Fruit fly (Drosophila melanogaster) whole organism, pupa: ENCODE data around the gene CG46458.

Source experiments
- CG10348 ChIP-seq: fragments of 200-800 bp; sonication (Bioruptor generic); IDR thresholded peaks from 2 replicates; pipeline ENCODE4 v1.3.6; 2022; ENCODE audit warnings: missing biosample characterization, missing genetic modification characterization
- CG12605 ChIP-seq: fragments of 200-800 bp; sonication (Bioruptor generic); IDR thresholded peaks from 2 replicates; pipeline ENCODE4 v1.3.6; 2022; ENCODE audit warnings: missing biosample characterization, missing genetic modification characterization
- CG15710 ChIP-seq: fragments of 200-800 bp; sonication (Bioruptor generic); optimal IDR thresholded peaks from 2 replicates; lab custom pipeline; 2018; ENCODE audit warnings: missing biosample characterization, mild to moderate bottlenecking, missing genetic modification characterization, moderate library complexity
- CG34367 ChIP-seq: fragments of 200-800 bp; sonication (Bioruptor generic); optimal IDR thresholded peaks from 2 replicates; lab custom pipeline; 2018; ENCODE audit warnings: missing biosample characterization, mild to moderate bottlenecking, missing genetic modification characterization
- CG8301 ChIP-seq: fragments of 200-800 bp; sonication (Bioruptor generic); optimal IDR thresholded peaks from 2 replicates; lab custom pipeline; 2018; ENCODE audit warnings: missing biosample characterization, mild to moderate bottlenecking, missing genetic modification characterization
- CG9948 ChIP-seq: fragments of 200-800 bp; sonication (Bioruptor generic); optimal IDR thresholded peaks from 2 replicates; lab custom pipeline; 2018; ENCODE audit warnings: missing biosample characterization, mild to moderate bottlenecking, missing genetic modification characterization, moderate library complexity
- D1 ChIP-seq: fragments of 200-800 bp; sonication (Bioruptor generic); optimal IDR thresholded peaks from 2 replicates; lab custom pipeline; 2018; ENCODE audit warnings: missing biosample characterization, mild to moderate bottlenecking, missing genetic modification characterization, moderate library complexity
- Snoo ChIP-seq: fragments of 200-800 bp; sonication (Bioruptor generic); optimal IDR thresholded peaks from 3 replicates; lab custom pipeline; 2017; ENCODE audit warnings: missing biosample characterization, mild to moderate bottlenecking, missing genetic modification characterization, inconsistent platforms
- gl ChIP-seq: fragments of 200-800 bp; sonication (Bioruptor generic); optimal IDR thresholded peaks from 2 replicates; lab custom pipeline; 2018; ENCODE audit warnings: missing biosample characterization, mild to moderate bottlenecking, missing genetic modification characterization

DNA sequence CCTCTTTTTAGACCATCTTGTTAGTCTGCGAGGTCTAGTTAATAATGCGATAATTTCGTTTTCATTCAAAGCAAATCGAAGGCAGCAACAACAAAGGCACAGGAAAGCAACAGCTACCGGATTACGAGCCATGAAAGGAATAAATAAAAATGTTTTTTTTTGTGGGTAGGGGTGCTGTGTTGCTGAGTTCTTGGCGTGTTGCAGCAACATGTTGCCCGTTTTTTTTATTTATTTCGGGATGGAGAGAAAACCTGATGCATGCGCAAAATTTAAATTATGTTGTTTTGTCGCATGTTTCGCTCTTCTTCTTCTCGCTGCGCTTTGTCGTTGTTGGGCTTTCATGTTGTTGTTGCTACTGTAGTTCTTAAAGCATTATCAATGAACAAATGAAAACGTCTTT lies 11.8 kb upstream of the CG46458 start:
- TF ChIP-seq Snoo (no peak), CG9948 (tag; lab: Kevin White, UChicago) (no peak), CG12605 (GFP tag; lab: Robert Waterston, UW) (no peak), D1 (no peak), CG34367 (tag; lab: Kevin White, UChicago) (no peak), CG15710 (tag; lab: Kevin White, UChicago) (no peak), gl (tag; lab: Kevin White, UChicago) (no peak), CG8301 (tag; lab: Kevin White, UChicago) (no peak), CG10348 (no peak)
